Worm (Caenorhabditis elegans) whole organism, early embryonic: ENCODE data around the gene F54F12.2.

ENCODE experiments used
- B0310.2 ChIP-seq: sonication (generic microtip); optimal IDR thresholded peaks from 2 replicates; lab custom pipeline; 2016; ENCODE audit warnings: mild to moderate bottlenecking, missing genetic modification characterization, missing compliant biosample characterization
- F13C5.2 ChIP-seq: sonication (generic microtip); optimal IDR thresholded peaks from 2 replicates; lab custom pipeline; 2017; ENCODE audit warnings: mild to moderate bottlenecking, missing genetic modification characterization, inconsistent platforms, missing compliant biosample characterization
- aly-1 ChIP-seq: sonication (generic microtip); optimal IDR thresholded peaks from 2 replicates; lab custom pipeline; 2016; ENCODE audit warnings: missing genetic modification characterization, missing compliant biosample characterization
- ama-1 ChIP-seq: fragments of 150-350 bp; optimal IDR thresholded peaks from 2 replicates; lab custom pipeline; 2014
- ceh-13 ChIP-seq: fragments of 200-800 bp; sonication (Bioruptor generic); optimal IDR thresholded peaks from 2 replicates; lab custom pipeline; 2018; ENCODE audit warnings: mild to moderate bottlenecking, missing genetic modification characterization, missing compliant biosample characterization
- ceh-36 ChIP-seq: sonication (generic microtip); optimal IDR thresholded peaks from 2 replicates; lab custom pipeline; 2016; ENCODE audit warnings: missing genetic modification characterization, inconsistent platforms, missing compliant biosample characterization
- ets-7 ChIP-seq: sonication (generic microtip); optimal IDR thresholded peaks from 2 replicates; lab custom pipeline; 2016; ENCODE audit warnings: missing genotype, missing genetic modification characterization, missing compliant biosample characterization
- flt-1 ChIP-seq: fragments of 200-800 bp; sonication (Bioruptor generic); IDR thresholded peaks from 2 replicates; pipeline ENCODE4 v1.3.6; 2022; ENCODE audit warnings: missing genetic modification characterization, missing compliant biosample characterization
- hmbx-1 ChIP-seq: sonication (generic microtip); optimal IDR thresholded peaks from 2 replicates; lab custom pipeline; 2016; ENCODE audit warnings: mild to moderate bottlenecking, missing genetic modification characterization, missing compliant biosample characterization
- hmg-4 ChIP-seq: fragments of 200-800 bp; sonication (Bioruptor generic); optimal IDR thresholded peaks from 2 replicates; lab custom pipeline; 2018; ENCODE audit warnings: mild to moderate bottlenecking, missing genetic modification characterization, missing compliant biosample characterization
- hnd-1 ChIP-seq: sonication (generic microtip); optimal IDR thresholded peaks from 2 replicates; lab custom pipeline; 2016; ENCODE audit warnings: missing genetic modification characterization, missing compliant biosample characterization
- pes-1 ChIP-seq: fragments of 200-800 bp; sonication (Bioruptor generic); IDR thresholded peaks from 2 replicates; pipeline ENCODE4 v1.3.6; 2022; ENCODE audit warnings: missing genetic modification reagents, missing genetic modification characterization, missing compliant biosample characterization
- scrt-1 ChIP-seq: fragments of 200-800 bp; sonication (Bioruptor generic); IDR thresholded peaks from 2 replicates; pipeline ENCODE4 v1.3.6; 2022; ENCODE audit warnings: missing genetic modification characterization, missing compliant biosample characterization
- sea-1 ChIP-seq: fragments of 200-800 bp; sonication (Bioruptor generic); conservative IDR thresholded peaks from 2 replicates; pipeline ENCODE4 v1.3.6; 2022; ENCODE audit warnings: missing genetic modification characterization, missing compliant biosample characterization
- tbx-11 ChIP-seq: fragments of 200-800 bp; sonication (Bioruptor generic); IDR thresholded peaks from 2 replicates; pipeline ENCODE4 v1.3.6; 2022; ENCODE audit warnings: missing genetic modification characterization, missing compliant biosample characterization
- tbx-37 ChIP-seq: fragments of 200-800 bp; sonication (Bioruptor generic); conservative IDR thresholded peaks from 2 replicates; pipeline ENCODE4 v1.3.6; 2022; ENCODE audit warnings: missing genetic modification reagents, missing genetic modification characterization, missing compliant biosample characterization
- tra-4 ChIP-seq: sonication (generic microtip); optimal IDR thresholded peaks from 2 replicates; lab custom pipeline; 2017; ENCODE audit warnings: missing genetic modification characterization, missing compliant biosample characterization

The F54F12.2 gene

DNA sequence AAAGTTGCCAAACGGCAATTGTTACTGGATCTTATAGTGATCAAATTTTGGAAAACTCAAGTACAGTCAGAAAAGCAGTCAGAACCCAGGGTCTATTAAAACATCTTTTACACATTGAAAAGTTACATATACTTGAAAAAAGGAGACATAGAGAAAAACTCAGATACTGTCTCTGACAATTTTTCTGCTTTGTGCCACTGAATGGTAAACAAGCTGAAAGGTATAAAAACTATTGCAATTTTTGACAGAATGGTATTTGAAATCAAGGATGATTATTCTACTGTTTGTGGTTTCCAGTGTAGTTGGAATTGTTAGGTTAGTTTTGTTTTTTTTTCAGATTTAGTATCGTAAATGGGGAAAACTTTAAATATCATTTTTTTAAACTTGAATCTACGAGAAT, 19.1 kb upstream of the F54F12.2 start, which contains the start of gene cyp-13A11:
cyp-13A11 (plus strand) TSS at position 266 of the 400 bp plus-strand sequence.
- TF ChIP-seq aly-1 (tag; lab: Kevin White, UChicago) (no peak), F13C5.2 (tag; lab: Kevin White, UChicago) (no peak), sea-1 (GFP tag; lab: Robert Waterston, UW) (no peak), hnd-1 (no peak), scrt-1 (GFP tag; lab: Robert Waterston, UW) (no peak), hmg-4 (GFP tag; lab: Kevin White, UChicago) (no peak), ceh-36 (tag; lab: Kevin White, UChicago) (no peak), flt-1 (GFP tag; lab: Robert Waterston, UW) (no peak), ama-1 (lab: Kevin White, UChicago) (no peak), tbx-11 (no peak), ets-7 (no peak), ceh-13 (GFP tag; lab: Kevin White, UChicago) (no peak), pes-1 (GFP tag; lab: Robert Waterston, UW) (no peak), tbx-37 (GFP tag; lab: Robert Waterston, UW) (no peak)

DNA sequence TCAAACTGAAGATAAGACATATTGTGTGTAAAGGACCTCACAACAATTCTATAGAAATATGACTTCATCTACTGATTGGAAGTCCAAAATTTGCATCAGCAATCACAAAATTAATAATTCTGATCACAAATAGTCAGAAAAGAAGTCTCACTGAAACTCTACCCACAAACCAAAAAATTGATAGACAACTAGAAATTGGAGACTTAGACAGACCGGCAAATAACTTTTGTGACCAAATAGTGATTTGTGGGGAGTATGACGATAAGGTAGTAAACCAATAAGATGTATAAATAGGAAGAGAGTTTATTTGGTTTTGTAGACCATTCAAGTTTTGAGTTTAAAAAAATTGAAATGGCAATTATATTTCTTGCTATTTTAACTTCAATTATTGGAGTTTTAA, 15.6 kb upstream of the F54F12.2 start, which contains the start of gene cyp-13A12:
cyp-13A12 (plus strand) TSS at position 267 of the 400 bp plus-strand sequence.
- TF ChIP-seq hmg-4 (GFP tag; lab: Kevin White, UChicago) (no peak), flt-1 (GFP tag; lab: Robert Waterston, UW) (no peak), ama-1 (lab: Kevin White, UChicago) (no peak), F13C5.2 (tag; lab: Kevin White, UChicago) (no peak), pes-1 (GFP tag; lab: Robert Waterston, UW) (no peak), tbx-11 (no peak), aly-1 (tag; lab: Kevin White, UChicago) (no peak), tbx-37 (GFP tag; lab: Robert Waterston, UW) (no peak), ceh-13 (GFP tag; lab: Kevin White, UChicago) (no peak), tra-4 (tag; lab: Kevin White, UChicago) (no peak), ets-7 (no peak), sea-1 (GFP tag; lab: Robert Waterston, UW) (no peak), hnd-1 (no peak), ceh-36 (tag; lab: Kevin White, UChicago) (no peak), B0310.2 (tag; lab: Kevin White, UChicago) (no peak), scrt-1 (GFP tag; lab: Robert Waterston, UW) (no peak)

DNA sequence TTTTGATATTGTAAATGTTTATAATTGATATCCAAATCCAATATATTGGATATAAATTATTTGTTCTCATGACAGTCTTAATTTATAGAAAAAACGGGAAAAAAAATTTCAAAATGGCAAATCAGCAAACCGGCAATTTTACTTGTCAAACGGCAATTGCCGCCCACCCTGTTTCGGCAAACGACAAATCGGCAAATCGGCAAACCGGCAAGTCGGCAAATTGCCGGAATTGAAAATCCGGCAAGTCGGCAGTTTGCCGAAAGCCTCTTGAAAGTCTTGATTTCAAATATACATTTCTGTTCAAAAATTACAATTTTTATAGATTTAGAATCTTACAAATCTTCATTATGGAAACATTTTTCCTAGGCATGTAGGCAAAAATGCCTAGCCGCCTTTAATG, 11.9 kb upstream of the F54F12.2 start:
- TF ChIP-seq F13C5.2 (tag; lab: Kevin White, UChicago) (no peak), ceh-13 (GFP tag; lab: Kevin White, UChicago) (no peak), ets-7 (no peak), flt-1 (GFP tag; lab: Robert Waterston, UW) (no peak), ceh-36 (tag; lab: Kevin White, UChicago) (no peak), tbx-11 (no peak), B0310.2 (tag; lab: Kevin White, UChicago) (no peak), pes-1 (GFP tag; lab: Robert Waterston, UW) (no peak), sea-1 (GFP tag; lab: Robert Waterston, UW) (no peak), hnd-1 (no peak), hmg-4 (GFP tag; lab: Kevin White, UChicago) (no peak), tra-4 (tag; lab: Kevin White, UChicago) (no peak), tbx-37 (GFP tag; lab: Robert Waterston, UW) (no peak), hmbx-1 (tag; lab: Kevin White, UChicago) (no peak), aly-1 (tag; lab: Kevin White, UChicago) (no peak), scrt-1 (GFP tag; lab: Robert Waterston, UW) (no peak)

DNA sequence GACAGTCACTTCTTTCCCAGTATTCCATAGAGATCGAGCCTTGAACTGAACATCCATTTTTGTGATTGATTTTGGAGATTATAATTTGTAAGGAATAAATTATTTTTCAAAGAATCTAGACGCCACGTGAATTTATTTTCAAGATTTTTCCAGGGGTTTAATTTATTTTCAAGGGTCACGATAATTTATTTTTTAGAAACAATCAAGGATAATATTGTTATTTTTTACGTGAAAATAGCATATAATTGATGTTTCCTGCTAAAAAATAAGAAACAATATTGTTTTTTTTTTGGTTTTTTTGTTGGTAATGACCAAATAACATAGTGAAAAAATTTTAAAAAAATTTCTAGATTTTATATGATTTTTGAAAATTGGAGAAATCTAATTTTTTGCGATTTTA, 10.2 kb upstream of the F54F12.2 start, which contains the start of gene F14F7.4:
F14F7.4 (minus strand) TSS at position 101 of the 400 bp plus-strand sequence.
- TF ChIP-seq ceh-36 (tag; lab: Kevin White, UChicago) = no peak
- no peak for TF ChIP-seq sea-1 (GFP tag; lab: Robert Waterston, UW)
- TF ChIP-seq ceh-13 (GFP tag; lab: Kevin White, UChicago) = no peak
- no peak for TF ChIP-seq ets-7
- no peak for TF ChIP-seq aly-1 (tag; lab: Kevin White, UChicago)
- TF ChIP-seq hnd-1 = no peak
- TF ChIP-seq ama-1 (lab: Kevin White, UChicago) = no peak
- no peak for TF ChIP-seq scrt-1 (GFP tag; lab: Robert Waterston, UW)
- TF ChIP-seq hmbx-1 (tag; lab: Kevin White, UChicago) = no peak
- no peak for TF ChIP-seq hmg-4 (GFP tag; lab: Kevin White, UChicago)
- TF ChIP-seq tbx-11 = no peak
- no peak for TF ChIP-seq pes-1 (GFP tag; lab: Robert Waterston, UW)
- no peak for TF ChIP-seq tbx-37 (GFP tag; lab: Robert Waterston, UW)
- no peak for TF ChIP-seq tra-4 (tag; lab: Kevin White, UChicago)
- TF ChIP-seq F13C5.2 (tag; lab: Kevin White, UChicago) = no peak
- no peak for TF ChIP-seq B0310.2 (tag; lab: Kevin White, UChicago)
- no peak for TF ChIP-seq flt-1 (GFP tag; lab: Robert Waterston, UW)

DNA sequence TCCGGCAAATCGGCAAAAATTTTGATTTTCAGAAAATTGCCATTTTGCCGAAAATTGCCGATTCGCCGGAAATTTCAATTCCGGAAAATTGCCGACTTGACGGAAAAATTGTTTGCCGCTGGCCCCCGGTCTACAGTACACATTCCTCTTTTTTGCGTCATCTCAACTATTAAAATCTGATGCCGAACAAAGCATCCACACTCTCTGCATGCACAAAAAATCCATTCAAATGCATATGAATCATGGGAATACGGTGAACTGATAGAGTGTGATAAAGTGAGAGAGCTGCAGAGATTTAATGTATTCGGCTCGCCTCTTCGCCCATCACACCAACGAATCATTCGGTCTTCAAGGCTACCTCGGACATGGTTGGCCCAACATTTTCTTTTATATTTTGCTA, 9.3 kb upstream of the F54F12.2 start, which contains the start of gene F14F7.7:
F14F7.7 (plus strand) TSS at position 354 of the 400 bp plus-strand sequence.
- no peak for TF ChIP-seq scrt-1 (GFP tag; lab: Robert Waterston, UW)
- TF ChIP-seq hmbx-1 (tag; lab: Kevin White, UChicago) = no peak

DNA sequence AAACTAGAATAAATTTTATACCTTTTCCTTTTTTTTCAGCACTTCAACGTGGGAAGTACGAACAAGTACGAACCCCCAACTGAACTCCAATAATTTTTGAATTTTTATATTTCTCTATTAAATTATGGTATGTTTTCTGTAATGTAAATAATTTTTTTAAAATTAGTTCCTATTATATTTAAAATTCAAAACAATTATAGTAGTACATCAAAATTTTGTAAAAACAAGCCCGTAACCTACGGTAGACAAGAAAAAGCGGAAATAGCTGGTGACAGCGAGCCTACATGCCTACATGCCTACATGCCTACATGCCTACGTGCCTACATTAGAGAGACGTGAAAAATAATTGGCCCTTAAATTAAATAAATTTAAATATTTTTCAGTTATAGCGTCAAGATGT, 8.1 kb upstream of the F54F12.2 start, which contains the start of gene F14F7.5:
F14F7.5 (plus strand) TSS at position 301 of the 400 bp plus-strand sequence.
- TF ChIP-seq ama-1 (lab: Kevin White, UChicago) = no peak
- TF ChIP-seq B0310.2 (tag; lab: Kevin White, UChicago) = no peak
- TF ChIP-seq hnd-1 = no peak
- no peak for TF ChIP-seq hmg-4 (GFP tag; lab: Kevin White, UChicago)
- TF ChIP-seq flt-1 (GFP tag; lab: Robert Waterston, UW) = no peak
- TF ChIP-seq ceh-13 (GFP tag; lab: Kevin White, UChicago) = no peak
- TF ChIP-seq tbx-37 (GFP tag; lab: Robert Waterston, UW) = no peak
- TF ChIP-seq pes-1 (GFP tag; lab: Robert Waterston, UW) = no peak
- no peak for TF ChIP-seq tra-4 (tag; lab: Kevin White, UChicago)
- no peak for TF ChIP-seq sea-1 (GFP tag; lab: Robert Waterston, UW)
- TF ChIP-seq ceh-36 (tag; lab: Kevin White, UChicago) = no peak
- TF ChIP-seq scrt-1 (GFP tag; lab: Robert Waterston, UW) = no peak
- no peak for TF ChIP-seq aly-1 (tag; lab: Kevin White, UChicago)
- TF ChIP-seq ets-7 = no peak
